Worm (Caenorhabditis elegans) whole organism, young adult: ENCODE measurements around the gene clec-162.

Experiments
- B0035.1 ChIP-seq: sonication (generic microtip); optimal IDR thresholded peaks from 2 replicates; lab custom pipeline; 2016; ENCODE audit warnings: missing genetic modification characterization, mild to moderate bottlenecking, missing compliant biosample characterization, missing genotype, missing genetic modification reagents
- C06A6.2 ChIP-seq: fragments of 200-800 bp; sonication (Bioruptor generic); conservative IDR thresholded peaks from 2 replicates; pipeline ENCODE4 v1.3.6; 2022; ENCODE audit warnings: missing genetic modification characterization, missing compliant biosample characterization
- D2030.7 ChIP-seq: fragments of 200-800 bp; sonication (Bioruptor generic); IDR thresholded peaks from 2 replicates; pipeline ENCODE4 v1.3.6; 2022; ENCODE audit warnings: missing genetic modification reagents, missing genetic modification characterization, missing compliant biosample characterization
- F10E7.11 ChIP-seq: sonication (generic microtip); optimal IDR thresholded peaks from 2 replicates; lab custom pipeline; 2017; ENCODE audit warnings: mild to moderate bottlenecking, missing genetic modification characterization, moderate library complexity, missing compliant biosample characterization
- F39B2.1 ChIP-seq: fragments of 200-800 bp; sonication (Bioruptor generic); IDR thresholded peaks from 2 replicates; pipeline ENCODE4 v1.3.6; 2022; ENCODE audit warnings: missing genetic modification reagents, missing genetic modification characterization, missing compliant biosample characterization
- F49E8.2 ChIP-seq: sonication (generic microtip); optimal IDR thresholded peaks from 3 replicates; lab custom pipeline; 2017; ENCODE audit warnings: missing genetic modification characterization, mild to moderate bottlenecking, missing compliant biosample characterization, antibody characterized with exemption, moderate library complexity; ENCODE audit not compliant: insufficient read depth
- F57A8.1 ChIP-seq: fragments of 200-800 bp; sonication (Bioruptor generic); optimal IDR thresholded peaks from 2 replicates; lab custom pipeline; 2018; ENCODE audit warnings: mild to moderate bottlenecking, missing genetic modification characterization, moderate library complexity, missing compliant biosample characterization
- Y53G8AR.9 ChIP-seq: fragments of 200-800 bp; sonication (Bioruptor generic); conservative IDR thresholded peaks from 2 replicates; pipeline ENCODE4 v1.3.6; 2022; ENCODE audit warnings: missing genetic modification reagents, missing genetic modification characterization, missing compliant biosample characterization
- Y56A3A.18 ChIP-seq: fragments of 200-800 bp; sonication (Bioruptor generic); IDR thresholded peaks from 2 replicates; pipeline ENCODE4 v1.3.6; 2022; ENCODE audit warnings: missing genetic modification reagents, missing genetic modification characterization, missing compliant biosample characterization
- Y79H2A.3 ChIP-seq: fragments of 200-800 bp; sonication (Bioruptor generic); conservative IDR thresholded peaks from 2 replicates; pipeline ENCODE4 v1.3.6; 2022; ENCODE audit warnings: missing genetic modification reagents, missing genetic modification characterization, missing compliant biosample characterization
- ZK185.1 ChIP-seq: sonication (generic microtip); optimal IDR thresholded peaks from 2 replicates; lab custom pipeline; 2016; ENCODE audit warnings: mild to moderate bottlenecking, missing genetic modification characterization, missing compliant biosample characterization; ENCODE audit not compliant: poor library complexity, severe bottlenecking
- ama-1 ChIP-seq, 3 experiments: fragments of 150-350 bp in 1 of 3; sonication (generic microtip) in 2 of 3; optimal IDR thresholded peaks; 2 replicates each; lab custom pipeline; 2014 to 2018; ENCODE audit warnings: missing biosample characterization in 2 of 3, missing genetic modification characterization in 2 of 3, missing genetic modification reagents in 2 of 3
- atf-7 ChIP-seq: sonication (generic microtip); optimal IDR thresholded peaks from 2 replicates; lab custom pipeline; 2017; ENCODE audit warnings: mild to moderate bottlenecking, missing genetic modification characterization, missing compliant biosample characterization
- attf-6 ChIP-seq: fragments of 200-800 bp; sonication (Bioruptor generic); IDR thresholded peaks from 2 replicates; pipeline ENCODE4 v1.3.6; 2022; ENCODE audit warnings: missing genetic modification reagents, missing genetic modification characterization, missing compliant biosample characterization
- bed-2 ChIP-seq: fragments of 200-800 bp; sonication (Bioruptor generic); IDR thresholded peaks from 2 replicates; pipeline ENCODE4 v1.3.6; 2022; ENCODE audit warnings: missing genetic modification reagents, missing genetic modification characterization, missing compliant biosample characterization
- ccch-3 ChIP-seq: fragments of 200-800 bp; sonication (Bioruptor generic); optimal IDR thresholded peaks from 2 replicates; lab custom pipeline; 2018; ENCODE audit warnings: mild to moderate bottlenecking, missing genetic modification characterization, missing compliant biosample characterization
- ceh-79 ChIP-seq: sonication (generic microtip); optimal IDR thresholded peaks from 2 replicates; lab custom pipeline; 2017; ENCODE audit warnings: mild to moderate bottlenecking, missing genetic modification characterization, missing compliant biosample characterization
- gei-17 ChIP-seq: fragments of 200-800 bp; sonication (Bioruptor generic); optimal IDR thresholded peaks from 2 replicates; lab custom pipeline; 2018; ENCODE audit warnings: mild to moderate bottlenecking, missing genetic modification characterization, missing compliant biosample characterization
- him-1 ChIP-seq: sonication (generic microtip); optimal IDR thresholded peaks from 2 replicates; lab custom pipeline; 2016; ENCODE audit warnings: missing genotype, missing genetic modification reagents, missing genetic modification characterization, missing compliant biosample characterization
- hlh-12 ChIP-seq: sonication (generic microtip); optimal IDR thresholded peaks from 2 replicates; lab custom pipeline; 2016; ENCODE audit warnings: missing genetic modification characterization, missing compliant biosample characterization
- let-526 ChIP-seq: fragments of 200-800 bp; sonication (Bioruptor generic); IDR thresholded peaks from 2 replicates; pipeline ENCODE4 v1.3.6; 2022; ENCODE audit warnings: missing genetic modification reagents, missing genetic modification characterization, missing compliant biosample characterization
- lin-54 ChIP-seq: fragments of 200-800 bp; sonication (Bioruptor generic); optimal IDR thresholded peaks from 2 replicates; lab custom pipeline; 2018; ENCODE audit warnings: mild to moderate bottlenecking, missing genetic modification characterization, missing compliant biosample characterization
- lsl-1 ChIP-seq: fragments of 200-800 bp; sonication (Bioruptor generic); optimal IDR thresholded peaks from 2 replicates; lab custom pipeline; 2018; ENCODE audit warnings: mild to moderate bottlenecking, missing genetic modification characterization, moderate library complexity, missing compliant biosample characterization
- lsy-27 ChIP-seq: sonication (generic microtip); optimal IDR thresholded peaks from 2 replicates; lab custom pipeline; 2017; ENCODE audit warnings: missing genetic modification characterization, mild to moderate bottlenecking, missing compliant biosample characterization, antibody characterized with exemption, missing genotype, borderline replicate concordance; ENCODE audit not compliant: insufficient read depth
- madf-6 ChIP-seq: fragments of 200-800 bp; sonication (Bioruptor generic); IDR thresholded peaks from 2 replicates; pipeline ENCODE4 v1.3.6; 2022; ENCODE audit warnings: missing genetic modification reagents, missing genetic modification characterization, missing compliant biosample characterization
- mel-28 ChIP-seq: sonication (generic microtip); optimal IDR thresholded peaks from 2 replicates; lab custom pipeline; 2016; ENCODE audit warnings: borderline replicate concordance, mild to moderate bottlenecking, missing genetic modification characterization, missing compliant biosample characterization
- mes-4 ChIP-seq: sonication (generic microtip); optimal IDR thresholded peaks from 2 replicates; lab custom pipeline; 2016; ENCODE audit warnings: missing genotype, missing genetic modification characterization, missing compliant biosample characterization
- nhr-120 ChIP-seq: fragments of 200-800 bp; sonication (Bioruptor generic); IDR thresholded peaks from 2 replicates; pipeline ENCODE4 v1.3.6; 2022; ENCODE audit warnings: missing genetic modification characterization, missing compliant biosample characterization
- nhr-27 ChIP-seq: fragments of 200-800 bp; sonication (Bioruptor generic); optimal IDR thresholded peaks from 2 replicates; lab custom pipeline; 2018; ENCODE audit warnings: mild to moderate bottlenecking, missing genetic modification characterization, moderate library complexity, missing compliant biosample characterization
- nhr-80 ChIP-seq: sonication (generic microtip); optimal IDR thresholded peaks from 2 replicates; lab custom pipeline; 2016; ENCODE audit warnings: missing genetic modification characterization, missing compliant biosample characterization
- rec-8 ChIP-seq, 2 experiments: sonication (generic microtip); optimal IDR thresholded peaks; 2 replicates each; lab custom pipeline; 2016; ENCODE audit warnings: mild to moderate bottlenecking in 2 of 2, missing genetic modification characterization in 2 of 2, missing genetic modification reagents in 2 of 2, missing genotype in 2 of 2, missing biosample characterization in 1 of 2, missing compliant biosample characterization in 1 of 2, moderate library complexity in 1 of 2
- repo-1 ChIP-seq: sonication (generic microtip); optimal IDR thresholded peaks from 2 replicates; lab custom pipeline; 2017; ENCODE audit warnings: mild to moderate bottlenecking, missing genetic modification characterization, missing compliant biosample characterization
- snpc-3.4 ChIP-seq: sonication (generic microtip); optimal IDR thresholded peaks from 2 replicates; lab custom pipeline; 2017; ENCODE audit warnings: missing genetic modification characterization, mild to moderate bottlenecking, missing compliant biosample characterization, antibody characterized with exemption, moderate library complexity, missing genotype, missing genetic modification reagents
- snpc-4 ChIP-seq, 5 experiments: fragments of 150-350 bp in 1 of 5; sonication (generic microtip) in 4 of 5; optimal IDR thresholded peaks; 2 replicates each; lab custom pipeline; 2014 to 2018; ENCODE audit warnings: missing genetic modification characterization in 5 of 5, missing biosample characterization in 3 of 5, antibody characterized with exemption in 2 of 5, mild to moderate bottlenecking in 2 of 5, missing compliant biosample characterization in 2 of 5, missing genotype in 2 of 5, moderate library complexity in 2 of 5, missing genetic modification reagents in 1 of 5
- somi-1 ChIP-seq: fragments of 200-800 bp; sonication (Bioruptor generic); optimal IDR thresholded peaks from 2 replicates; lab custom pipeline; 2018; ENCODE audit warnings: mild to moderate bottlenecking, missing genetic modification characterization, missing compliant biosample characterization
- tlf-1 ChIP-seq: fragments of 200-800 bp; sonication (Bioruptor generic); optimal IDR thresholded peaks from 2 replicates; lab custom pipeline; 2018; ENCODE audit warnings: mild to moderate bottlenecking, missing genetic modification characterization, missing compliant biosample characterization
- unc-130 ChIP-seq: sonication (generic microtip); optimal IDR thresholded peaks from 2 replicates; lab custom pipeline; 2016; ENCODE audit warnings: missing genetic modification reagents, missing genetic modification characterization, missing compliant biosample characterization
- xnd-1 ChIP-seq: sonication (generic microtip); optimal IDR thresholded peaks from 2 replicates; lab custom pipeline; 2016; ENCODE audit warnings: missing genotype, missing genetic modification reagents, missing genetic modification characterization, missing compliant biosample characterization
- zfh-2 ChIP-seq: fragments of 200-800 bp; sonication (Bioruptor generic); conservative IDR thresholded peaks from 2 replicates; pipeline ENCODE4 v1.3.6; 2022; ENCODE audit warnings: missing genetic modification reagents, missing genetic modification characterization, missing compliant biosample characterization
- ztf-18 ChIP-seq: sonication (generic microtip); optimal IDR thresholded peaks from 2 replicates; lab custom pipeline; 2016; ENCODE audit warnings: missing genotype, mild to moderate bottlenecking, missing genetic modification characterization, missing compliant biosample characterization
- ztf-26 ChIP-seq: sonication (generic microtip); optimal IDR thresholded peaks from 2 replicates; lab custom pipeline; 2017; ENCODE audit warnings: missing genetic modification characterization, missing compliant biosample characterization

The clec-162 gene

ce11 chrIII:9727439-9727838, 2.4 kb upstream of the clec-162 start, which contains the start of gene C07A9.12:
Gene C07A9.12 (minus strand): TSS chrIII:9727539.
- TF ChIP-seq Y53G8AR.9 (GFP tag; lab: Robert Waterston, UW), result no peak
- TF ChIP-seq mes-4 (tag; lab: Kevin White, UChicago), result no peak
- no peak for TF ChIP-seq gei-17 (GFP tag; lab: Kevin White, UChicago)
- TF ChIP-seq unc-130 (GFP tag; lab: Kevin White, UChicago), result no peak
- no peak for TF ChIP-seq somi-1 (GFP tag; lab: Kevin White, UChicago)
- no peak for TF ChIP-seq bed-2
- no peak for TF ChIP-seq xnd-1 (tag; lab: Kevin White, UChicago)
- no peak for TF ChIP-seq let-526

ce11 chrIII:9721991-9722390, 3.0 kb downstream of the clec-162 start:
- TF ChIP-seq nhr-80 (tag; lab: Kevin White, UChicago), result peak; percentile 92
- no peak for TF ChIP-seq ccch-3 (GFP tag; lab: Kevin White, UChicago)
- no peak for TF ChIP-seq snpc-4 (GFP tag; optimal IDR thresholded peaks at IDR 0.05; lab: Kevin White, UChicago)
- TF ChIP-seq snpc-4 (tag; optimal IDR thresholded peaks at IDR 0.05; lab: Kevin White, UChicago), result peak in 1 of 4 experiments; percentile 44
- TF ChIP-seq nhr-120, result no peak

ce11 chrIII:9720191-9720590, 4.8 kb downstream of the clec-162 start, which contains the start of gene ncx-7:
Gene ncx-7 (minus strand): TSS chrIII:9720291.
- no peak for TF ChIP-seq C06A6.2 (GFP tag; lab: Robert Waterston, UW)
- peak; percentile 33 for TF ChIP-seq nhr-80 (tag; lab: Kevin White, UChicago)
- no peak for TF ChIP-seq lsl-1 (GFP tag; lab: Kevin White, UChicago)

- TF ChIP-seq F39B2.1 (0 out of 2 replicates have a peak, but pooled peaks have one; percentile 55), atf-7 (tag; lab: Kevin White, UChicago) (peak; percentile 19), ZK185.1 (peak; percentile 72), B0035.1 (tag; lab: Kevin White, UChicago) (no peak), repo-1 (tag; lab: Kevin White, UChicago) (peak; percentile 76), F10E7.11 (tag; lab: Kevin White, UChicago) (peak; percentile 17), tlf-1 (peak; percentile 38), ceh-79 (tag; lab: Kevin White, UChicago) (peak; percentile 27), ztf-18 (peak; percentile 14), F49E8.2 (tag; lab: Kevin White, UChicago) (peak; percentile 67), lin-54 (GFP tag; lab: Kevin White, UChicago) (peak; percentile 65), D2030.7 (GFP tag; lab: Robert Waterston, UW) (peak; percentile 87), madf-6 (GFP tag; lab: Robert Waterston, UW) (peak; percentile 92), mel-28 (tag; lab: Kevin White, UChicago) (no peak), attf-6 (GFP tag; lab: Robert Waterston, UW) (peak; percentile 87), snpc-3.4 (tag; lab: Kevin White, UChicago) (peak; percentile 97), hlh-12 (tag; lab: Kevin White, UChicago) (no peak), xnd-1 (tag; lab: Kevin White, UChicago) (peak; percentile 62), ama-1 (optimal IDR thresholded peaks at IDR 0.05; lab: Kevin White, UChicago) (peak; percentile 95), ama-1 (GFP tag; optimal IDR thresholded peaks at IDR 0.05; lab: Kevin White, UChicago) (no peak), nhr-27 (tag; lab: Kevin White, UChicago) (peak; percentile 18), him-1 (tag; lab: Kevin White, UChicago) (peak; percentile 97), lsy-27 (tag; lab: Kevin White, UChicago) (peak; percentile 17), snpc-4 (GFP tag; optimal IDR thresholded peaks at IDR 0.05; lab: Kevin White, UChicago) (peak; percentile 98), snpc-4 (tag; optimal IDR thresholded peaks at IDR 0.05; lab: Kevin White, UChicago) (peak; percentile 98 to 100 (median 99)), F57A8.1 (GFP tag; lab: Kevin White, UChicago) (no peak), Y79H2A.3 (0 out of 2 replicates have a peak, but pooled peaks have one; percentile 26), rec-8 (tag; optimal IDR thresholded peaks at IDR 0.05; lab: Kevin White, UChicago) (peak in 1 of 2 experiments; percentile 41), Y56A3A.18 (GFP tag; lab: Robert Waterston, UW) (peak; percentile 78; the same call in 1 of the 2 replicates), ztf-26 (peak; percentile 46), zfh-2 (GFP tag; lab: Robert Waterston, UW) (no peak)
Measured at ce11 chrIII:9717243-9717642, 7.8 kb downstream of the clec-162 start.
